Worm (Caenorhabditis elegans) whole organism, young adult: ENCODE measurements around the gene K08F8.7.

Experiments
- B0019.2 ChIP-seq: fragments of 200-800 bp; sonication (Bioruptor generic); conservative IDR thresholded peaks from 2 replicates; pipeline ENCODE4 v1.3.6; 2022; ENCODE audit warnings: missing genetic modification reagents, missing genetic modification characterization, missing compliant biosample characterization
- F39B2.1 ChIP-seq: fragments of 200-800 bp; sonication (Bioruptor generic); IDR thresholded peaks from 2 replicates; pipeline ENCODE4 v1.3.6; 2022; ENCODE audit warnings: missing genetic modification reagents, missing genetic modification characterization, missing compliant biosample characterization
- F52B5.7 ChIP-seq: sonication (generic microtip); optimal IDR thresholded peaks from 2 replicates; lab custom pipeline; 2016; ENCODE audit warnings: mild to moderate bottlenecking, missing genetic modification characterization, missing compliant biosample characterization
- Y53G8AR.9 ChIP-seq: fragments of 200-800 bp; sonication (Bioruptor generic); conservative IDR thresholded peaks from 2 replicates; pipeline ENCODE4 v1.3.6; 2022; ENCODE audit warnings: missing genetic modification reagents, missing genetic modification characterization, missing compliant biosample characterization
- ZK185.1 ChIP-seq: sonication (generic microtip); optimal IDR thresholded peaks from 2 replicates; lab custom pipeline; 2016; ENCODE audit warnings: mild to moderate bottlenecking, missing genetic modification characterization, missing compliant biosample characterization; ENCODE audit not compliant: poor library complexity, severe bottlenecking
- akir-1 ChIP-seq: fragments of 200-800 bp; sonication (Bioruptor generic); optimal IDR thresholded peaks from 2 replicates; lab custom pipeline; 2018; ENCODE audit warnings: mild to moderate bottlenecking, missing genetic modification characterization, moderate library complexity, missing compliant biosample characterization
- ama-1 ChIP-seq, 3 experiments: fragments of 150-350 bp in 1 of 3; sonication (generic microtip) in 2 of 3; optimal IDR thresholded peaks; 2 replicates each; lab custom pipeline; 2014 to 2018; ENCODE audit warnings: missing biosample characterization in 2 of 3, missing genetic modification characterization in 2 of 3, missing genetic modification reagents in 2 of 3
- atf-7 ChIP-seq: sonication (generic microtip); optimal IDR thresholded peaks from 2 replicates; lab custom pipeline; 2017; ENCODE audit warnings: mild to moderate bottlenecking, missing genetic modification characterization, missing compliant biosample characterization
- athp-1 ChIP-seq: sonication (generic microtip); optimal IDR thresholded peaks from 2 replicates; lab custom pipeline; 2017; ENCODE audit warnings: mild to moderate bottlenecking, missing genetic modification characterization, missing compliant biosample characterization
- cebp-1 ChIP-seq, 2 experiments: fragments of 200-800 bp in 1 of 2; sonication (Bioruptor generic) in 1 of 2; sonication (generic microtip) in 1 of 2; IDR thresholded peaks in 1 of 2; optimal IDR thresholded peaks in 1 of 2; 2 replicates each; pipeline versions ENCODE4 v1.3.6 to Lab custom; 2017 to 2022; ENCODE audit warnings: missing compliant biosample characterization in 2 of 2, missing genetic modification characterization in 2 of 2, mild to moderate bottlenecking in 1 of 2, missing genetic modification reagents in 1 of 2, moderate library complexity in 1 of 2
- chd-7 ChIP-seq: sonication (generic microtip); optimal IDR thresholded peaks from 2 replicates; lab custom pipeline; 2016; ENCODE audit warnings: mild to moderate bottlenecking, missing genetic modification characterization, moderate library complexity, missing compliant biosample characterization
- die-1 ChIP-seq: sonication (generic microtip); optimal IDR thresholded peaks from 2 replicates; lab custom pipeline; 2016; ENCODE audit warnings: missing genotype, mild to moderate bottlenecking, missing genetic modification characterization, missing compliant biosample characterization
- dpff-1 ChIP-seq: sonication (generic microtip); optimal IDR thresholded peaks from 2 replicates; lab custom pipeline; 2017; ENCODE audit warnings: mild to moderate bottlenecking, missing genetic modification characterization, missing compliant biosample characterization
- ekl-4 ChIP-seq: fragments of 200-800 bp; sonication (Bioruptor generic); IDR thresholded peaks from 2 replicates; pipeline ENCODE4 v1.3.6; 2022; ENCODE audit warnings: missing genetic modification reagents, missing genetic modification characterization, missing compliant biosample characterization
- hlh-12 ChIP-seq: sonication (generic microtip); optimal IDR thresholded peaks from 2 replicates; lab custom pipeline; 2016; ENCODE audit warnings: missing genetic modification characterization, missing compliant biosample characterization
- hrde-1 ChIP-seq: sonication (generic microtip); optimal IDR thresholded peaks from 2 replicates; lab custom pipeline; 2016; ENCODE audit warnings: missing genetic modification characterization, mild to moderate bottlenecking, missing compliant biosample characterization, moderate library complexity, missing genotype, missing genetic modification reagents, borderline replicate concordance
- hsf-1 ChIP-seq: fragments of 200-800 bp; sonication (Bioruptor generic); IDR thresholded peaks from 2 replicates; pipeline ENCODE4 v1.3.6; 2022; ENCODE audit warnings: missing genetic modification reagents, missing genetic modification characterization, missing compliant biosample characterization
- lin-35 ChIP-seq, 3 experiments: fragments of 150-350 bp in 2 of 3; sonication (generic microtip) in 1 of 3; optimal IDR thresholded peaks; 2 replicates each; lab custom pipeline; 2014 to 2018; ENCODE audit warnings: missing biosample characterization in 3 of 3, missing genetic modification characterization in 3 of 3, missing genetic modification reagents in 3 of 3
- lin-40 ChIP-seq: sonication (generic microtip); optimal IDR thresholded peaks from 2 replicates; lab custom pipeline; 2016; ENCODE audit warnings: missing genetic modification characterization, mild to moderate bottlenecking, missing compliant biosample characterization, missing genotype, missing genetic modification reagents
- lsy-27 ChIP-seq: sonication (generic microtip); optimal IDR thresholded peaks from 2 replicates; lab custom pipeline; 2017; ENCODE audit warnings: missing genetic modification characterization, mild to moderate bottlenecking, missing compliant biosample characterization, antibody characterized with exemption, missing genotype, borderline replicate concordance; ENCODE audit not compliant: insufficient read depth
- madf-10 ChIP-seq: sonication (generic microtip); optimal IDR thresholded peaks from 2 replicates; lab custom pipeline; 2016; ENCODE audit warnings: mild to moderate bottlenecking, missing genetic modification characterization, missing compliant biosample characterization
- mes-4 ChIP-seq: sonication (generic microtip); optimal IDR thresholded peaks from 2 replicates; lab custom pipeline; 2016; ENCODE audit warnings: missing genotype, missing genetic modification characterization, missing compliant biosample characterization
- nfyb-1 ChIP-seq: fragments of 200-800 bp; sonication (Bioruptor generic); IDR thresholded peaks from 2 replicates; pipeline ENCODE4 v1.3.6; 2022; ENCODE audit warnings: missing genetic modification reagents, missing genetic modification characterization, missing compliant biosample characterization
- nhr-120 ChIP-seq: fragments of 200-800 bp; sonication (Bioruptor generic); IDR thresholded peaks from 2 replicates; pipeline ENCODE4 v1.3.6; 2022; ENCODE audit warnings: missing genetic modification characterization, missing compliant biosample characterization
- pbrm-1 ChIP-seq: fragments of 200-800 bp; sonication (Bioruptor generic); IDR thresholded peaks from 2 replicates; pipeline ENCODE4 v1.3.6; 2022; ENCODE audit warnings: missing genetic modification reagents, missing genetic modification characterization, missing compliant biosample characterization
- rcor-1 ChIP-seq: fragments of 200-800 bp; sonication (Bioruptor generic); IDR thresholded peaks from 2 replicates; pipeline ENCODE4 v1.3.6; 2022; ENCODE audit warnings: missing genetic modification reagents, missing genetic modification characterization, missing compliant biosample characterization
- repo-1 ChIP-seq: sonication (generic microtip); optimal IDR thresholded peaks from 2 replicates; lab custom pipeline; 2017; ENCODE audit warnings: mild to moderate bottlenecking, missing genetic modification characterization, missing compliant biosample characterization
- snpc-4 ChIP-seq, 5 experiments: fragments of 150-350 bp in 1 of 5; sonication (generic microtip) in 4 of 5; optimal IDR thresholded peaks; 2 replicates each; lab custom pipeline; 2014 to 2018; ENCODE audit warnings: missing genetic modification characterization in 5 of 5, missing biosample characterization in 3 of 5, antibody characterized with exemption in 2 of 5, mild to moderate bottlenecking in 2 of 5, missing compliant biosample characterization in 2 of 5, missing genotype in 2 of 5, moderate library complexity in 2 of 5, missing genetic modification reagents in 1 of 5
- somi-1 ChIP-seq: fragments of 200-800 bp; sonication (Bioruptor generic); optimal IDR thresholded peaks from 2 replicates; lab custom pipeline; 2018; ENCODE audit warnings: mild to moderate bottlenecking, missing genetic modification characterization, missing compliant biosample characterization
- tbp1 ChIP-seq: fragments of 200-800 bp; sonication (Bioruptor generic); optimal IDR thresholded peaks from 2 replicates; lab custom pipeline; 2018; ENCODE audit warnings: mild to moderate bottlenecking, missing genetic modification characterization, missing compliant biosample characterization
- tlf-1 ChIP-seq: fragments of 200-800 bp; sonication (Bioruptor generic); optimal IDR thresholded peaks from 2 replicates; lab custom pipeline; 2018; ENCODE audit warnings: mild to moderate bottlenecking, missing genetic modification characterization, missing compliant biosample characterization
- unc-130 ChIP-seq: sonication (generic microtip); optimal IDR thresholded peaks from 2 replicates; lab custom pipeline; 2016; ENCODE audit warnings: missing genetic modification reagents, missing genetic modification characterization, missing compliant biosample characterization
- zim-3 ChIP-seq: sonication (generic microtip); optimal IDR thresholded peaks from 2 replicates; lab custom pipeline; 2017; ENCODE audit warnings: mild to moderate bottlenecking, missing genetic modification characterization, moderate library complexity, missing compliant biosample characterization
- ztf-22 ChIP-seq: fragments of 200-800 bp; sonication (Bioruptor generic); optimal IDR thresholded peaks from 2 replicates; lab custom pipeline; 2018; ENCODE audit warnings: mild to moderate bottlenecking, missing genetic modification characterization, moderate library complexity, missing compliant biosample characterization
- ztf-26 ChIP-seq: sonication (generic microtip); optimal IDR thresholded peaks from 2 replicates; lab custom pipeline; 2017; ENCODE audit warnings: missing genetic modification characterization, missing compliant biosample characterization
- ztf-3 ChIP-seq: fragments of 200-800 bp; sonication (Bioruptor generic); optimal IDR thresholded peaks from 2 replicates; lab custom pipeline; 2018; ENCODE audit warnings: mild to moderate bottlenecking, missing genetic modification characterization, missing compliant biosample characterization

Gene K08F8.7

DNA sequence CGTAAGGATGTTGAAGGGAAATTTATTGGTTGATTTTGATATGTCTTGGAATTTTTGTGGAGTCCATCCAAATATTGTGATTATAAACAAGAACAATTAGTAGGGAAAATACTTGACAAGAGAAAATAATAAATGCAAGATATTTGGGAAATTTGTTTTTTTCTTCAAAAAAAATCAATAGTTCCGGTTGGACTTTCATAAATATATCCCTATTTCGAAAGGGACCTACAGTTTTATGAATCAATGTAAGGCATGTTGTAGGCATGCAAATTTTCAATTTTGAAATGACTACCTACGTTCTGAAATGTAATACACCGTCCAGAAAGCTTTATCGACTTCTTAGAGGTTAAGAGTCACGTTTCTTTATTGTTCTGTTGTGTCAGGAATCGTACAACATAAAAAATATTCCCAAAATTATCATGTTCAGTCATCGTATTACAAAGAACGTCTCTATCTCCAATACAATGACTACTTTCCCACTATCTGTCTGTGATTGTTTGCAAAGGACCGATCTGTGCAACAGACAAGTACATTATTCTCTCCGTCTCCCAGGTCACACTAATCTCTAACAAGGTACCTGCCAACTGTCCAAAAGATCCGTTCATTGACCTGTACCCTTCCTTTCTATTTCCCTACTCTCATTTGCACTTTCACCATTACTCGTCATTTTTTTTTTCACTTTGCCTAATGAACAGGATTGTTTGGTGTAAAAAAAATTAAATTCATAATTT lies 34.8 kb upstream of the K08F8.7 start, which contains the start of gene F07H5.13:
F07H5.13 (plus strand) TSS at position 730 of the 731 bp plus-strand sequence.
- TF ChIP-seq akir-1 (GFP tag; lab: Kevin White, UChicago), result no peak
- TF ChIP-seq tbp1 (GFP tag; lab: Kevin White, UChicago), result peak; percentile 0
- TF ChIP-seq Y53G8AR.9 (GFP tag; lab: Robert Waterston, UW), result peak; percentile 81
- peak; percentile 11 for TF ChIP-seq ztf-3
- TF ChIP-seq ama-1 (optimal IDR thresholded peaks at IDR 0.05; lab: Kevin White, UChicago), result peak; percentile 74
- no peak for TF ChIP-seq ama-1 (GFP tag; optimal IDR thresholded peaks at IDR 0.05; lab: Kevin White, UChicago)
- peak in 1 of 3 experiments; percentile 50 for TF ChIP-seq lin-35 (GFP tag; optimal IDR thresholded peaks at IDR 0.05; lab: Kevin White, UChicago)
- no peak for TF ChIP-seq F39B2.1 (GFP tag; lab: Robert Waterston, UW)
- no peak for TF ChIP-seq dpff-1
- no peak for TF ChIP-seq ZK185.1 (tag; lab: Kevin White, UChicago)
- TF ChIP-seq nhr-120, result no peak
- TF ChIP-seq somi-1, result peak; percentile 43
- 0 out of 2 replicates have a peak, but pooled peaks have one; percentile 34 for TF ChIP-seq ekl-4
- TF ChIP-seq repo-1 (tag; lab: Kevin White, UChicago), result peak; percentile 88
- TF ChIP-seq tlf-1, result peak; percentile 22
- peak; percentile 33 for TF ChIP-seq madf-10 (tag; lab: Kevin White, UChicago)
- no peak for TF ChIP-seq hrde-1 (tag; lab: Kevin White, UChicago)
- peak; percentile 55 for TF ChIP-seq nfyb-1 (GFP tag; lab: Robert Waterston, UW)
- TF ChIP-seq chd-7 (tag; lab: Kevin White, UChicago), result peak; percentile 60
- TF ChIP-seq atf-7, result peak; percentile 41
- peak; percentile 20 for TF ChIP-seq ztf-22 (GFP tag; lab: Kevin White, UChicago)
- no peak for TF ChIP-seq mes-4
- peak; percentile 21; the same call in 1 of the 2 replicates for TF ChIP-seq rcor-1 (GFP tag; lab: Robert Waterston, UW)
- peak; percentile 5 for TF ChIP-seq F52B5.7 (tag; lab: Kevin White, UChicago)
- TF ChIP-seq lsy-27 (tag; lab: Kevin White, UChicago), result no peak
- TF ChIP-seq pbrm-1 (GFP tag; lab: Robert Waterston, UW), result peak; percentile 43; the same call in 1 of the 2 replicates
- peak; percentile 57 for TF ChIP-seq lin-40
- TF ChIP-seq athp-1 (tag; lab: Kevin White, UChicago), result no peak
- peak; percentile 15 for TF ChIP-seq zim-3 (tag; lab: Kevin White, UChicago)
- TF ChIP-seq snpc-4 (GFP tag; optimal IDR thresholded peaks at IDR 0.05; lab: Kevin White, UChicago), result peak; percentile 13
- peak in 1 of 4 experiments; percentile 21 for TF ChIP-seq snpc-4 (tag; optimal IDR thresholded peaks at IDR 0.05; lab: Kevin White, UChicago)
- TF ChIP-seq hlh-12, result no peak
- peak; percentile 41 for TF ChIP-seq ztf-26
- TF ChIP-seq cebp-1 (GFP tag; IDR thresholded peaks at IDR 0.05; lab: Robert Waterston, UW), result no peak
- peak; percentile 51 for TF ChIP-seq cebp-1 (tag; optimal IDR thresholded peaks at IDR 0.05; lab: Kevin White, UChicago)
- TF ChIP-seq, all 124 proteins: peak for 22

- TF ChIP-seq ama-1 (optimal IDR thresholded peaks at IDR 0.05; lab: Kevin White, UChicago) (peak; percentile 53), ama-1 (GFP tag; optimal IDR thresholded peaks at IDR 0.05; lab: Kevin White, UChicago) (no peak), hsf-1 (GFP tag; lab: Robert Waterston, UW) (peak; percentile 35; the same call in 1 of the 2 replicates), atf-7 (no peak), die-1 (tag; lab: Kevin White, UChicago) (no peak), unc-130 (GFP tag; lab: Kevin White, UChicago) (no peak), B0019.2 (GFP tag; lab: Robert Waterston, UW) (no peak)
Observed at ce11 chrII:8788752-8789151, 33.6 kb upstream of the K08F8.7 start.
